Fruit fly (Drosophila melanogaster) whole organism, wandering third instar larva: ENCODE measurements around the gene CG14042.

Experiments
- Abd-B ChIP-seq: fragments of >200 bp; optimal IDR thresholded peaks from 2 replicates; lab custom pipeline; 2017; ENCODE audit warnings: missing biosample characterization, missing genetic modification characterization
- CG32264 ChIP-seq: fragments of 200-800 bp; sonication (Bioruptor generic); optimal IDR thresholded peaks from 2 replicates; lab custom pipeline; 2016; ENCODE audit warnings: missing biosample characterization, missing genetic modification characterization
- CG9705 ChIP-seq: fragments of 200-800 bp; sonication (Bioruptor generic); optimal IDR thresholded peaks from 2 replicates; lab custom pipeline; 2018; ENCODE audit warnings: missing biosample characterization, mild to moderate bottlenecking, missing genetic modification characterization
- CrebA ChIP-seq: fragments of 200-800 bp; sonication (Bioruptor generic); optimal IDR thresholded peaks from 2 replicates; lab custom pipeline; 2016; ENCODE audit warnings: missing biosample characterization, mild to moderate bottlenecking, missing genetic modification characterization, borderline replicate concordance
- Dfd ChIP-seq: fragments of >200 bp; optimal IDR thresholded peaks from 2 replicates; lab custom pipeline; 2017; ENCODE audit warnings: missing biosample characterization, missing genetic modification characterization
- Dif ChIP-seq: fragments of 200-275, 200-300 bp; sonication (Bioruptor generic); optimal IDR thresholded peaks from 2 replicates; lab custom pipeline; 2018; ENCODE audit warnings: missing biosample characterization, missing genetic modification characterization; ENCODE audit not compliant: partially characterized antibody
- GATAd ChIP-seq: sonication (Bioruptor generic); optimal IDR thresholded peaks from 2 replicates; lab custom pipeline; 2016; ENCODE audit warnings: missing biosample characterization, missing genetic modification characterization
- HLH106 ChIP-seq: fragments of 200-800 bp; optimal IDR thresholded peaks from 3 replicates; lab custom pipeline; 2019; ENCODE audit warnings: missing biosample characterization, mild to moderate bottlenecking, missing genetic modification characterization, moderate library complexity
- Hnf4 ChIP-seq: fragments of 200-800 bp; sonication (Bioruptor generic); optimal IDR thresholded peaks from 2 replicates; lab custom pipeline; 2016; ENCODE audit warnings: missing biosample characterization, mild to moderate bottlenecking, missing genetic modification characterization
- Hr78 ChIP-seq: fragments of >200 bp; optimal IDR thresholded peaks from 2 replicates; lab custom pipeline; 2017; ENCODE audit warnings: missing biosample characterization, missing genetic modification characterization
- Hr83 ChIP-seq: fragments of 200-300 bp; sonication (Bioruptor generic); optimal IDR thresholded peaks from 2 replicates; lab custom pipeline; 2016; ENCODE audit warnings: missing biosample characterization, mild to moderate bottlenecking, missing genetic modification characterization, moderate library complexity; ENCODE audit not compliant: poor library complexity, severe bottlenecking
- Jra ChIP-seq: sonication (Bioruptor generic); optimal IDR thresholded peaks from 2 replicates; lab custom pipeline; 2016; ENCODE audit warnings: missing biosample characterization, missing genetic modification characterization
- Mio ChIP-seq: sonication (Bioruptor generic); optimal IDR thresholded peaks from 2 replicates; lab custom pipeline; 2016; ENCODE audit warnings: missing biosample characterization, missing genetic modification characterization
- Myc ChIP-seq: fragments of >200 bp; optimal IDR thresholded peaks from 2 replicates; lab custom pipeline; 2017
- N ChIP-seq: fragments of >200 bp; optimal IDR thresholded peaks from 2 replicates; lab custom pipeline; 2018; ENCODE audit warnings: missing biosample characterization, missing external identifiers, missing genetic modification characterization
- OdsH ChIP-seq: fragments of 200-800 bp; sonication (Bioruptor generic); optimal IDR thresholded peaks from 2 replicates; lab custom pipeline; 2016; ENCODE audit warnings: missing biosample characterization, mild to moderate bottlenecking, missing genetic modification characterization
- Rel ChIP-seq, 2 experiments: fragments of 200-800 bp; sonication (Bioruptor generic) in 1 of 2; optimal IDR thresholded peaks; 2 replicates in 1 of 2; 3 replicates in 1 of 2; lab custom pipeline; 2016 to 2019; ENCODE audit warnings: mild to moderate bottlenecking in 2 of 2, missing biosample characterization in 2 of 2, missing genetic modification characterization in 2 of 2, moderate library complexity in 1 of 2
- Sp1 ChIP-seq: fragments of 200-800 bp; sonication (Bioruptor generic); optimal IDR thresholded peaks from 3 replicates; lab custom pipeline; 2019; ENCODE audit warnings: missing biosample characterization, mild to moderate bottlenecking, missing genetic modification characterization, moderate library complexity
- Vsx2 ChIP-seq: fragments of 200-300, 225-300 bp; sonication (Bioruptor generic); optimal IDR thresholded peaks from 2 replicates; lab custom pipeline; 2018; ENCODE audit warnings: missing biosample characterization, missing genetic modification characterization; ENCODE audit not compliant: partially characterized antibody
- br ChIP-seq: fragments of 200-800 bp; sonication (Bioruptor generic); optimal IDR thresholded peaks from 2 replicates; lab custom pipeline; 2016; ENCODE audit warnings: missing biosample characterization, missing genetic modification characterization
- brk ChIP-seq: fragments of 200-800 bp; sonication (Bioruptor generic); optimal IDR thresholded peaks from 2 replicates; lab custom pipeline; 2016; ENCODE audit warnings: missing biosample characterization, mild to moderate bottlenecking, missing genetic modification characterization
- dl ChIP-seq, 2 experiments: fragments of 175-275, 200-275 bp in 1 of 2; fragments of 200-275 bp in 1 of 2; sonication (Bioruptor generic); optimal IDR thresholded peaks; lab custom pipeline; 2018; ENCODE audit warnings: mild to moderate bottlenecking in 2 of 2, missing biosample characterization in 2 of 2, missing genetic modification characterization in 2 of 2, moderate library complexity in 2 of 2; ENCODE audit not compliant: partially characterized antibody in 2 of 2, insufficient read depth in 1 of 2
- dmrt93B ChIP-seq: fragments of 200-800 bp; sonication (Bioruptor generic); optimal IDR thresholded peaks from 2 replicates; lab custom pipeline; 2018; ENCODE audit warnings: missing biosample characterization, mild to moderate bottlenecking, missing genetic modification characterization
- dsf ChIP-seq: sonication (Bioruptor generic); optimal IDR thresholded peaks from 2 replicates; lab custom pipeline; 2016; ENCODE audit warnings: missing biosample characterization, missing genetic modification characterization, borderline replicate concordance
- ey ChIP-seq: fragments of 200-800 bp; sonication (Bioruptor generic); optimal IDR thresholded peaks from 2 replicates; lab custom pipeline; 2016; ENCODE audit warnings: missing biosample characterization, missing genetic modification characterization
- foxo ChIP-seq, 2 experiments: fragments of 200-800 bp; sonication (Bioruptor generic); optimal IDR thresholded peaks; 2 replicates in 1 of 2; 3 replicates in 1 of 2; lab custom pipeline; 2016 to 2017; ENCODE audit warnings: missing biosample characterization in 2 of 2, missing genetic modification characterization in 2 of 2
- fru ChIP-seq: fragments of 200-800 bp; sonication (Bioruptor generic); optimal IDR thresholded peaks from 3 replicates; lab custom pipeline; 2016; ENCODE audit warnings: missing biosample characterization, mild to moderate bottlenecking, missing genetic modification characterization
- h ChIP-seq: fragments of 200-800 bp; sonication (Bioruptor generic); optimal IDR thresholded peaks from 3 replicates; lab custom pipeline; 2016; ENCODE audit warnings: missing biosample characterization, mild to moderate bottlenecking, missing genetic modification characterization
- jim ChIP-seq: fragments of 175-275, 200-325 bp; sonication (Bioruptor generic); optimal IDR thresholded peaks from 2 replicates; lab custom pipeline; 2016; ENCODE audit warnings: missing biosample characterization, mild to moderate bottlenecking, missing genetic modification characterization
- lola ChIP-seq: fragments of >200 bp; optimal IDR thresholded peaks from 2 replicates; lab custom pipeline; 2017; ENCODE audit warnings: missing biosample characterization, missing genetic modification characterization
- pan ChIP-seq: fragments of >200 bp; optimal IDR thresholded peaks from 2 replicates; lab custom pipeline; 2017
- psq ChIP-seq: fragments of 200-800 bp; sonication (Bioruptor generic); optimal IDR thresholded peaks from 3 replicates; lab custom pipeline; 2017; ENCODE audit warnings: missing biosample characterization, mild to moderate bottlenecking, missing genetic modification characterization, moderate library complexity
- rgr ChIP-seq: fragments of 200-800 bp; sonication (Bioruptor generic); optimal IDR thresholded peaks from 3 replicates; lab custom pipeline; 2016; ENCODE audit warnings: missing biosample characterization, mild to moderate bottlenecking, missing genetic modification characterization
- sage ChIP-seq: fragments of 200-800 bp; sonication (Bioruptor generic); optimal IDR thresholded peaks from 2 replicates; lab custom pipeline; 2016; ENCODE audit warnings: missing biosample characterization, mild to moderate bottlenecking, missing genetic modification characterization
- sv ChIP-seq: fragments of 200-800 bp; sonication (Bioruptor generic); optimal IDR thresholded peaks from 3 replicates; lab custom pipeline; 2016; ENCODE audit warnings: missing biosample characterization, missing genetic modification characterization
- tai ChIP-seq: sonication (Bioruptor generic); optimal IDR thresholded peaks from 2 replicates; lab custom pipeline; 2016; ENCODE audit warnings: missing biosample characterization, missing genetic modification characterization
- usp ChIP-seq: fragments of >200 bp; optimal IDR thresholded peaks from 2 replicates; lab custom pipeline; 2017; ENCODE audit warnings: missing biosample characterization, missing genetic modification characterization
- woc ChIP-seq: sonication (Bioruptor generic); optimal IDR thresholded peaks from 2 replicates; lab custom pipeline; 2016; ENCODE audit warnings: missing biosample characterization, mild to moderate bottlenecking, missing genetic modification characterization

The CG14042 gene

DNA sequence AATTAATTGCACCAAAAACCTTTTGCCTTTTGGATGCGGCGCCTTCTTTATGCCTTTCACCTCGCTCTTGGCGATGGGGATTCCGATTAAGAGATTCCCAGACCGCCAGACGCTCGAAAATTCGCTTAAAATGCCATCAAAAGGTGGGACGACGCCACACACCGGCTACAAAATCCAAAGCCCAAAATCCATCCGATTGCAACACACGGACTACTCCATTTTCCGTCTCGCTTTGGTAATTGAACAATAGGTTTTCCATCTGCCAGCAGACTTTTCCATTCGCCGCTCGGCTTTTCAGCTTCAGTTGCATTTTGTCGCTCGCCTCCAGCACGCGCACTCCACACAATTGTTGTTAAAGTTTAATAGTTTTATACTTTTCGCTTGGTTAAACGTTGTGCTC is 23.0 kb downstream of the CG14042 start, which contains the start of gene qtc:
Gene qtc (plus strand): TSS at position 301 of the 400 bp plus-strand sequence.
- TF ChIP-seq fru (GFP tag; lab: Kevin White, UChicago) (no peak), Dfd (GFP tag; lab: Kevin White, UChicago) (no peak), N (no peak), Dif (no peak), Vsx2 (GFP tag; lab: Kevin White, UChicago) (no peak), CG32264 (no peak), ey (GFP tag; lab: Kevin White, UChicago) (no peak), sage (GFP tag; lab: Kevin White, UChicago) (no peak), Hr83 (no peak), Myc (lab: Kevin White, UChicago) (no peak), tai (GFP tag; lab: Kevin White, UChicago) (no peak), Jra (GFP tag; lab: Kevin White, UChicago) (no peak), dl (GFP tag; optimal IDR thresholded peaks at IDR 0.05; lab: Kevin White, UChicago; ENCODE audit: insufficient read depth in 1 of 2, partially characterized antibody in 2 of 2) (no peak), jim (no peak), dsf (GFP tag; lab: Kevin White, UChicago) (no peak), Abd-B (GFP tag; lab: Kevin White, UChicago) (no peak)

DNA sequence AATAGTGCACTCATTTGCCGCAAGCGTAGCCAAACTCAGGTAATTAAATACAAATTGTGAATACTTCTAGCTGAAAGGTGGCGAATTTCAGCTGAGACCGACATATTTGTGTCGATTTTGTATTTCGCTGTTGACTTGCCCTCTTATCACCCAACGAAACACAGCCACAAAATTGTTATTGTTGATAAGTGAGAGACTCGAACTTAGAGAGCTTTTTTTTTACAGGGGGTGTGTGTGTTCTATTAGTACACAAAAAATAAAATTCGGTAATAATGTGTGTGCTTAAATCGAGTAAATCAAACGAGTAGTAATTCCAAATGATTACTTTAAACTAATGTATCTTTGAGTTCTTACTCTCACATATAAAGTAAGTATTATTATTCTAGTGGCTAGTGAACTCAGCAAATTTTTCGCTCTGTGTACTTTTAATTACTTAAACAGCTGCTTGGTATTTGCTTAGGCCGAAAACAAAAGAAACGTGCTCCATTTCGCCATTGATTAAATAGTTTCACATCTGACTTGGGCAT is 23.5 kb downstream of the CG14042 start:
- no peak for TF ChIP-seq Abd-B (GFP tag; lab: Kevin White, UChicago)
- peak; percentile 88 for TF ChIP-seq OdsH (GFP tag; lab: Kevin White, UChicago)
- TF ChIP-seq Hr83 = peak; percentile 68
- no peak for TF ChIP-seq pan
- no peak for TF ChIP-seq Myc (lab: Kevin White, UChicago)
- TF ChIP-seq Hr78 (GFP tag; lab: Kevin White, UChicago) = no peak
- TF ChIP-seq ey (GFP tag; lab: Kevin White, UChicago) = peak; percentile 79
- TF ChIP-seq brk = peak; percentile 82
- TF ChIP-seq rgr = peak; percentile 85
- no peak for TF ChIP-seq N
- TF ChIP-seq Rel (GFP tag; optimal IDR thresholded peaks at IDR 0.05; lab: Kevin White, UChicago) = no peak
- peak; percentile 13 for TF ChIP-seq Rel (tag; optimal IDR thresholded peaks at IDR 0.05; lab: Kevin White, UChicago)
- TF ChIP-seq lola = no peak
- no peak for TF ChIP-seq GATAd (GFP tag; lab: Kevin White, UChicago)
- TF ChIP-seq HLH106 (tag; lab: Kevin White, UChicago) = peak; percentile 42
- TF ChIP-seq Jra (GFP tag; lab: Kevin White, UChicago) = peak; percentile 75
- no peak for TF ChIP-seq tai (GFP tag; lab: Kevin White, UChicago)
- no peak for TF ChIP-seq dl (GFP tag; optimal IDR thresholded peaks at IDR 0.05; lab: Kevin White, UChicago; ENCODE audit: insufficient read depth in 1 of 2, partially characterized antibody in 2 of 2)
- peak; percentile 85 for TF ChIP-seq h (GFP tag; lab: Kevin White, UChicago)
- no peak for TF ChIP-seq Dif
- no peak for TF ChIP-seq CG9705 (GFP tag; lab: Kevin White, UChicago)
- TF ChIP-seq Vsx2 (GFP tag; lab: Kevin White, UChicago) = no peak
- TF ChIP-seq psq (GFP tag; lab: Kevin White, UChicago) = peak; percentile 71
- TF ChIP-seq jim = no peak
- peak; percentile 92 for TF ChIP-seq fru (GFP tag; lab: Kevin White, UChicago)
- peak; percentile 82 for TF ChIP-seq Sp1 (GFP tag; lab: Kevin White, UChicago)
- TF ChIP-seq usp (GFP tag; lab: Kevin White, UChicago) = no peak
- peak; percentile 83 for TF ChIP-seq br (GFP tag; lab: Kevin White, UChicago)
- TF ChIP-seq sv (GFP tag; lab: Kevin White, UChicago) = peak; percentile 64
- TF ChIP-seq CrebA = no peak
- peak; percentile 81 for TF ChIP-seq Hnf4 (GFP tag; lab: Kevin White, UChicago)
- TF ChIP-seq dmrt93B (GFP tag; lab: Kevin White, UChicago) = peak; percentile 46
- TF ChIP-seq dsf (GFP tag; lab: Kevin White, UChicago) = peak; percentile 13
- peak; percentile 0 for TF ChIP-seq Mio (GFP tag; lab: Kevin White, UChicago)
- TF ChIP-seq foxo (GFP tag; optimal IDR thresholded peaks at IDR 0.05; lab: Kevin White, UChicago) = peak in 1 of 2 experiments; percentile 93
- peak; percentile 48 for TF ChIP-seq CG32264
- no peak for TF ChIP-seq Dfd (GFP tag; lab: Kevin White, UChicago)
- peak; percentile 80 for TF ChIP-seq sage (GFP tag; lab: Kevin White, UChicago)
- TF ChIP-seq woc (GFP tag; lab: Kevin White, UChicago) = peak; percentile 52
